Worm (Caenorhabditis elegans) whole organism, mixed stage, embryonic: Measurements from ENCODE around the gene T14B1.1.

Experiments
- ceh-43 ChIP-seq: fragments of 200-800 bp; sonication (Bioruptor generic); optimal IDR thresholded peaks from 2 replicates; lab custom pipeline; 2018; ENCODE audit warnings: mild to moderate bottlenecking, missing genetic modification characterization, moderate library complexity, missing compliant biosample characterization
- elt-3 ChIP-seq: fragments of 150-350 bp; optimal IDR thresholded peaks from 2 replicates; lab custom pipeline; 2014; ENCODE audit warnings: missing biosample characterization, missing genetic modification characterization
- lin-13 ChIP-seq: fragments of 150-350 bp; optimal IDR thresholded peaks from 2 replicates; lab custom pipeline; 2014; ENCODE audit warnings: missing biosample characterization, missing genetic modification characterization
- lsy-2 ChIP-seq: fragments of 150-350 bp; optimal IDR thresholded peaks from 2 replicates; lab custom pipeline; 2014; ENCODE audit warnings: missing biosample characterization, missing genetic modification characterization
- nhr-28 ChIP-seq: fragments of 150-350 bp; optimal IDR thresholded peaks from 2 replicates; lab custom pipeline; 2014; ENCODE audit warnings: missing biosample characterization, missing genetic modification characterization
- pha-4 ChIP-seq: fragments of 150-350 bp; optimal IDR thresholded peaks from 2 replicates; lab custom pipeline; 2018; ENCODE audit warnings: missing biosample characterization, missing genetic modification reagents, missing genetic modification characterization
- sem-2 ChIP-seq: fragments of 200-800 bp; sonication (Bioruptor generic); optimal IDR thresholded peaks from 2 replicates; lab custom pipeline; 2018; ENCODE audit warnings: mild to moderate bottlenecking, missing genetic modification characterization, missing compliant biosample characterization
- tbx-8 ChIP-seq: fragments of 200-800 bp; sonication (Bioruptor generic); optimal IDR thresholded peaks from 2 replicates; lab custom pipeline; 2018; ENCODE audit warnings: mild to moderate bottlenecking, missing genetic modification characterization, moderate library complexity, missing compliant biosample characterization
- unc-120 ChIP-seq: sonication (generic microtip); optimal IDR thresholded peaks from 2 replicates; lab custom pipeline; 2017; ENCODE audit warnings: missing genetic modification characterization, missing compliant biosample characterization; ENCODE audit not compliant: poor library complexity, severe bottlenecking
- unc-62 ChIP-seq: fragments of 150-350 bp; optimal IDR thresholded peaks from 2 replicates; lab custom pipeline; 2014; ENCODE audit warnings: missing biosample characterization, missing genetic modification reagents, missing genetic modification characterization
- ztf-11 ChIP-seq: fragments of 150-350 bp; optimal IDR thresholded peaks from 2 replicates; lab custom pipeline; 2014; ENCODE audit warnings: missing biosample characterization, missing genetic modification characterization

DNA sequence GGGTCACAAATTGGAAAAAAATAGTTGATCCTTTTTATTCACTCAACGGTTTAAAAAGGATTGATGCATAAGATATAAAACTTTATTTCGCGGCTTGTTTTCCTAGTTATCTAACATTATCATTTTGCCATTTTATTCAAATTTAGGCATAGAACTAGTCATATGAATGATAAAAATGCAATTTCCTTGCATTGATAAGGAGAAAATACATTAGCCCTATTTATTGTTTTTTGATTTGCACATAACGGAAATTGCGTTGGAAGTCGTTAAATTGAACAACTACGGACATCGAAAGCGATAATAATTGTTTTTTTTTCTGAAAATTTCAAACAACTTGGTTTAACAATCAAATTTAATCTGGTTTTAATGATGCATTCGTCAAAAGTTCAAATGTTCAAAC lies 18.7 kb upstream of the T14B1.1 start:
- TF ChIP-seq pha-4 (tag; lab: Kevin White, UChicago) (no peak), lin-13 (tag; lab: Kevin White, UChicago) (no peak), ceh-43 (GFP tag; lab: Kevin White, UChicago) (no peak), elt-3 (tag; lab: Kevin White, UChicago) (no peak), lsy-2 (tag; lab: Kevin White, UChicago) (no peak), tbx-8 (no peak), nhr-28 (no peak), unc-62 (GFP tag; lab: Kevin White, UChicago) (no peak), ztf-11 (tag; lab: Kevin White, UChicago) (no peak), unc-120 (no peak), sem-2 (GFP tag; lab: Kevin White, UChicago) (no peak)
